Fruit fly (Drosophila melanogaster): ENCODE results near the gene Eig71Ef.

dm6 chr3L:15647712-15648621 lies 9.2 kb downstream of the Eig71Ef start, which contains the start of the genes comm3 and CG43083:
- TF ChIP-seq CG12768 (GFP tag; optimal IDR thresholded peaks at IDR 0.05): no peak
- no peak for TF ChIP-seq toe (GFP tag; optimal IDR thresholded peaks at IDR 0.05)
- no peak for TF ChIP-seq pad (GFP tag; optimal IDR thresholded peaks at IDR 0.05)
- no peak for TF ChIP-seq tj (GFP tag; optimal IDR thresholded peaks at IDR 0.05)
